Comparison of ENCODE assay signal across 1 fruit fly cellular context in the genomic region with DNA sequence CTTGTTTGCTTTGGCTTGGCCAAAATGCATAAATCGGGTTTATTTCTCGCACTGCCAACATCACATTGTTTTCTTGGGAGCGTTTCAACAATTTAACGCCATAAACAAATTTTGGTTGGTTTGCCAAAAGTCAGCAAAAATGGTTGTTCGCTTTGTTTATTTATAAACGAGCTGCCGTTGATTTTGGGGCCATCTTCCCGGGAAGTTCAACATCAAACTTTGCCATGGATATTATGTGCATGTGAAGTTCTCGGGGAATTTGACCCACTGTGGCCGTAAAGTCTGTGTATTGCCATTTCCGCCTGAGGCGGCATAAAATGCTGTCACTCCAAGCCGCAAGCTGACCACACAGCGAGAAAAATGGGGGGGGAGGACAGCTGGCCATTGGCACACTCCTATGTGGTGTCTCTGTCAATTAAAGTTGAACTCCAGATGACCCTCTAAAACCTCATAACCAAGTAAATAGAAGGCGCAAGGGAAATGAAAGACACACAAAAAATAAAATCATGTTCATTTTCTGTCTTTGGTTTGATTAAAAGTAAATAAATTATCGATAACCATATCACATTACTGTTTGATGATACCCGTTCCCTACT.
TF ChIP-seq lines count a peak whose summit lies in the region.

No protein-coding gene starts in this region.

TF ChIP-seq in whole organism, embryonic, 481 proteins besides CTCF, POLR2A, EP300 and RAD21 (continued from another document and continues in another):
- TF ChIP-seq CG3163 (GFP tag; optimal IDR thresholded peaks at IDR 0.05; lab: Kevin White, UChicago) (no peak), CG2116 (GFP tag; optimal IDR thresholded peaks at IDR 0.05; lab: Kevin White, UChicago) (no peak), B-H1 (GFP tag; IDR thresholded peaks at IDR 0.05; lab: Robert Waterston, UW) (no peak), cad (GFP tag; optimal IDR thresholded peaks at IDR 0.05; lab: Kevin White, UChicago) (no peak), CG2712 (tag; optimal IDR thresholded peaks at IDR 0.05; lab: Kevin White, UChicago) (no peak), pita (GFP tag; optimal IDR thresholded peaks at IDR 0.05; lab: Kevin White, UChicago) (no peak), Dll (GFP tag; IDR thresholded peaks at IDR 0.05; lab: Robert Waterston, UW; ENCODE audit: partially characterized antibody) (no peak), Gsc (GFP tag; IDR thresholded peaks at IDR 0.05; lab: Robert Waterston, UW) (no peak), hth (optimal IDR thresholded peaks at IDR 0.05; lab: Kevin White, UChicago) (no peak), Six4 (GFP tag; optimal IDR thresholded peaks at IDR 0.05; lab: Kevin White, UChicago) (no peak), nerfin-2 (GFP tag; IDR thresholded peaks at IDR 0.05; lab: Robert Waterston, UW; ENCODE audit: partially characterized antibody) (no peak), klu (GFP tag; IDR thresholded peaks at IDR 0.05; lab: Robert Waterston, UW) (no peak), Med (GFP tag; lab: Kevin White, UChicago) (peak; percentile 20), Bteb2 (GFP tag; optimal IDR thresholded peaks at IDR 0.05; lab: Kevin White, UChicago) (no peak), sens (GFP tag; lab: Kevin White, UChicago) (peak; percentile 30), CG8765 (GFP tag; IDR thresholded peaks at IDR 0.05; lab: Robert Waterston, UW) (no peak), CG4854 (GFP tag; optimal IDR thresholded peaks at IDR 0.05; lab: Kevin White, UChicago) (no peak), BtbVII (GFP tag; optimal IDR thresholded peaks at IDR 0.05; lab: Kevin White, UChicago) (no peak), CG3281 (GFP tag; optimal IDR thresholded peaks at IDR 0.05; lab: Kevin White, UChicago) (no peak), ap (GFP tag; IDR thresholded peaks at IDR 0.05; lab: Robert Waterston, UW) (no peak), CG18476 (GFP tag; optimal IDR thresholded peaks at IDR 0.05; lab: Kevin White, UChicago) (no peak), CG15479 (GFP tag; optimal IDR thresholded peaks at IDR 0.05; lab: Kevin White, UChicago) (no peak), CG11504 (tag; optimal IDR thresholded peaks at IDR 0.05; lab: Kevin White, UChicago) (peak; percentile 8), exex (tag; optimal IDR thresholded peaks at IDR 0.05; lab: Kevin White, UChicago) (peak; percentile 44), Vsx1 (GFP tag; optimal IDR thresholded peaks at IDR 0.05; lab: Kevin White, UChicago) (no peak), dmrt11E (tag; optimal IDR thresholded peaks at IDR 0.05; lab: Kevin White, UChicago) (no peak), pan (optimal IDR thresholded peaks at IDR 0.05; lab: Kevin White, UChicago) (no peak), pan (GFP tag; optimal IDR thresholded peaks at IDR 0.05 in 1 of 2, IDR thresholded peaks at IDR 0.05 in 1 of 2) (peak in 1 of 2 experiments; percentile 28), Optix (GFP tag; IDR thresholded peaks at IDR 0.05; lab: Robert Waterston, UW) (no peak), croc (GFP tag; conservative IDR thresholded peaks at IDR 0.05; lab: Robert Waterston, UW) (no peak), sc (optimal IDR thresholded peaks at IDR 0.05; lab: Kevin White, UChicago) (no peak), sc (GFP tag; optimal IDR thresholded peaks at IDR 0.05; lab: Kevin White, UChicago) (no peak), CG13287 (GFP tag; IDR thresholded peaks at IDR 0.05; lab: Robert Waterston, UW; ENCODE audit: partially characterized antibody) (no peak), salm (tag; optimal IDR thresholded peaks at IDR 0.05; lab: Kevin White, UChicago) (peak; percentile 44), D19B (GFP tag; optimal IDR thresholded peaks at IDR 0.05; lab: Kevin White, UChicago) (no peak), toy (GFP tag; IDR thresholded peaks at IDR 0.05; lab: Robert Waterston, UW) (no peak), Spps (tag; optimal IDR thresholded peaks at IDR 0.05; lab: Kevin White, UChicago) (no peak), abd-A (tag; optimal IDR thresholded peaks at IDR 0.05; lab: Kevin White, UChicago) (peak; percentile 71), CG10431 (GFP tag; optimal IDR thresholded peaks at IDR 0.05; lab: Kevin White, UChicago) (no peak), fd102C (GFP tag; optimal IDR thresholded peaks at IDR 0.05; lab: Kevin White, UChicago) (no peak), CG1233 (GFP tag; optimal IDR thresholded peaks at IDR 0.05; lab: Kevin White, UChicago) (peak; percentile 26), pzg (GFP tag; optimal IDR thresholded peaks at IDR 0.05; lab: Kevin White, UChicago) (no peak), lbe (GFP tag; optimal IDR thresholded peaks at IDR 0.05; lab: Kevin White, UChicago) (no peak), oc (tag; optimal IDR thresholded peaks at IDR 0.05; lab: Kevin White, UChicago) (no peak), C15 (GFP tag; IDR thresholded peaks at IDR 0.05; lab: Robert Waterston, UW) (no peak), ttk (GFP tag; IDR thresholded peaks at IDR 0.05; lab: Robert Waterston, UW) (no peak), CG15011 (GFP tag; optimal IDR thresholded peaks at IDR 0.05; lab: Kevin White, UChicago) (no peak), CG12236 (GFP tag; optimal IDR thresholded peaks at IDR 0.05; lab: Kevin White, UChicago) (no peak), CG30403 (GFP tag; optimal IDR thresholded peaks at IDR 0.05; lab: Kevin White, UChicago) (no peak), CG2199 (GFP tag; IDR thresholded peaks at IDR 0.05; lab: Robert Waterston, UW) (0 out of 3 replicates have a peak, but pooled peaks have one; percentile 88), CG31388 (GFP tag; optimal IDR thresholded peaks at IDR 0.05; lab: Kevin White, UChicago) (no peak), CG5953 (GFP tag; IDR thresholded peaks at IDR 0.05; lab: Robert Waterston, UW) (no peak), vvl (GFP tag; IDR thresholded peaks at IDR 0.05; lab: Robert Waterston, UW) (peak; percentile 48), ab (GFP tag; optimal IDR thresholded peaks at IDR 0.05; lab: Kevin White, UChicago) (no peak), Sox102F (GFP tag; optimal IDR thresholded peaks at IDR 0.05; lab: Kevin White, UChicago) (no peak), Fer2 (tag; optimal IDR thresholded peaks at IDR 0.05; lab: Kevin White, UChicago) (no peak), slou (GFP tag; optimal IDR thresholded peaks at IDR 0.05; lab: Kevin White, UChicago) (no peak), Hsf (GFP tag; optimal IDR thresholded peaks at IDR 0.05; lab: Kevin White, UChicago) (no peak), CG34422 (GFP tag; IDR thresholded peaks at IDR 0.05; lab: Robert Waterston, UW) (no peak), Hr78 (GFP tag; optimal IDR thresholded peaks at IDR 0.05; lab: Kevin White, UChicago) (peak in 1 of 2 experiments; percentile 73), tll (GFP tag; optimal IDR thresholded peaks at IDR 0.05; lab: Kevin White, UChicago) (no peak), CG12104 (GFP tag; optimal IDR thresholded peaks at IDR 0.05; lab: Kevin White, UChicago) (no peak), CG16863 (GFP tag; optimal IDR thresholded peaks at IDR 0.05; lab: Kevin White, UChicago) (no peak), tx (GFP tag; optimal IDR thresholded peaks at IDR 0.05; lab: Kevin White, UChicago) (no peak), lola (GFP tag; optimal IDR thresholded peaks at IDR 0.05; lab: Kevin White, UChicago) (no peak), CG15514 (GFP tag; optimal IDR thresholded peaks at IDR 0.05; lab: Kevin White, UChicago) (no peak), yki (optimal IDR thresholded peaks at IDR 0.05; lab: Kevin White, UChicago) (no peak), CG9727 (GFP tag; optimal IDR thresholded peaks at IDR 0.05; lab: Kevin White, UChicago) (no peak), chinmo (GFP tag; IDR thresholded peaks at IDR 0.05; lab: Robert Waterston, UW; ENCODE audit: partially characterized antibody) (0 out of 4 replicates have a peak, but pooled peaks have one; percentile 4), CG8290 (GFP tag; optimal IDR thresholded peaks at IDR 0.05; lab: Kevin White, UChicago) (no peak), CG8290 (tag; optimal IDR thresholded peaks at IDR 0.05; lab: Kevin White, UChicago) (no peak), unc-4 (GFP tag; IDR thresholded peaks at IDR 0.05; lab: Robert Waterston, UW; ENCODE audit: partially characterized antibody) (no peak), Mad (GFP tag; optimal IDR thresholded peaks at IDR 0.05; lab: Kevin White, UChicago) (no peak), grn (GFP tag; optimal IDR thresholded peaks at IDR 0.05; lab: Kevin White, UChicago) (peak; percentile 10), E2f2 (GFP tag; IDR thresholded peaks at IDR 0.05; lab: Robert Waterston, UW) (no peak), gfzf (GFP tag; optimal IDR thresholded peaks at IDR 0.05; lab: Kevin White, UChicago) (no peak), CG31441 (GFP tag; IDR thresholded peaks at IDR 0.05; lab: Robert Waterston, UW) (no peak), MESR4 (GFP tag; optimal IDR thresholded peaks at IDR 0.05; lab: Kevin White, UChicago) (no peak), Ets65A (GFP tag; lab: Kevin White, UChicago) (peak; percentile 78), Dip3 (GFP tag; optimal IDR thresholded peaks at IDR 0.05; lab: Kevin White, UChicago) (no peak), CG10274 (GFP tag; optimal IDR thresholded peaks at IDR 0.05; lab: Kevin White, UChicago) (no peak), mirr (GFP tag; optimal IDR thresholded peaks at IDR 0.05; lab: Kevin White, UChicago) (no peak), CG14710 (tag; optimal IDR thresholded peaks at IDR 0.05; lab: Kevin White, UChicago) (no peak), Ssrp (tag; optimal IDR thresholded peaks at IDR 0.05; lab: Kevin White, UChicago) (no peak), CG33213 (GFP tag; optimal IDR thresholded peaks at IDR 0.05; lab: Kevin White, UChicago) (no peak), Ada2b (GFP tag; IDR thresholded peaks at IDR 0.05; lab: Robert Waterston, UW) (no peak), bcd (GFP tag; optimal IDR thresholded peaks at IDR 0.05; lab: Kevin White, UChicago) (no peak), CG10366 (GFP tag; IDR thresholded peaks at IDR 0.05; lab: Robert Waterston, UW) (no peak), disco-r (GFP tag; optimal IDR thresholded peaks at IDR 0.05; lab: Kevin White, UChicago) (no peak), Elba2 (GFP tag; optimal IDR thresholded peaks at IDR 0.05; lab: Kevin White, UChicago) (no peak), CG12071 (GFP tag; optimal IDR thresholded peaks at IDR 0.05; lab: Kevin White, UChicago) (no peak), CG11695 (GFP tag; IDR thresholded peaks at IDR 0.05; lab: Robert Waterston, UW) (0 out of 3 replicates have a peak, but pooled peaks have one; percentile 20), lov (optimal IDR thresholded peaks at IDR 0.05; lab: Kevin White, UChicago) (no peak), lov (GFP tag; IDR thresholded peaks at IDR 0.05; lab: Robert Waterston, UW) (no peak), Dek (tag; optimal IDR thresholded peaks at IDR 0.05; lab: Kevin White, UChicago) (no peak), scrt (GFP tag; optimal IDR thresholded peaks at IDR 0.05; lab: Kevin White, UChicago) (no peak), CG11398 (GFP tag; optimal IDR thresholded peaks at IDR 0.05; lab: Kevin White, UChicago) (no peak), so (GFP tag; IDR thresholded peaks at IDR 0.05; lab: Robert Waterston, UW) (no peak), NFAT (GFP tag; IDR thresholded peaks at IDR 0.05; lab: Robert Waterston, UW) (no peak), pb (GFP tag; optimal IDR thresholded peaks at IDR 0.05; lab: Kevin White, UChicago) (no peak), CG10565 (GFP tag; optimal IDR thresholded peaks at IDR 0.05; lab: Kevin White, UChicago) (no peak), sqz (GFP tag; optimal IDR thresholded peaks at IDR 0.05; lab: Kevin White, UChicago) (peak; percentile 2), HHEX (GFP tag; optimal IDR thresholded peaks at IDR 0.05; lab: Kevin White, UChicago) (no peak), ato (GFP tag; IDR thresholded peaks at IDR 0.05; lab: Robert Waterston, UW; ENCODE audit: partially characterized antibody) (no peak), seq (GFP tag; IDR thresholded peaks at IDR 0.05; lab: Robert Waterston, UW) (no peak), sr (GFP tag; IDR thresholded peaks at IDR 0.05; lab: Robert Waterston, UW) (no peak), CG6654 (GFP tag; optimal IDR thresholded peaks at IDR 0.05; lab: Kevin White, UChicago) (no peak), HLH4C (GFP tag; IDR thresholded peaks at IDR 0.05; lab: Robert Waterston, UW; ENCODE audit: partially characterized antibody) (no peak), CG11456 (GFP tag; IDR thresholded peaks at IDR 0.05; lab: Robert Waterston, UW) (no peak), CG8944 (GFP tag; optimal IDR thresholded peaks at IDR 0.05; lab: Kevin White, UChicago) (no peak), CG14050 (GFP tag; IDR thresholded peaks at IDR 0.05; lab: Robert Waterston, UW) (no peak), ash1 (GFP tag; optimal IDR thresholded peaks at IDR 0.05; lab: Kevin White, UChicago) (no peak), peb (GFP tag; IDR thresholded peaks at IDR 0.05; lab: Robert Waterston, UW) (no peak), chif (GFP tag; optimal IDR thresholded peaks at IDR 0.05; lab: Kevin White, UChicago) (peak in 1 of 2 experiments; percentile 15), Hr3 (GFP tag; optimal IDR thresholded peaks at IDR 0.05; lab: Kevin White, UChicago) (no peak), fru (optimal IDR thresholded peaks at IDR 0.05; lab: Kevin White, UChicago) (no peak), CG6813 (GFP tag; optimal IDR thresholded peaks at IDR 0.05; lab: Kevin White, UChicago) (no peak), CG1024 (GFP tag; IDR thresholded peaks at IDR 0.05; lab: Robert Waterston, UW) (no peak), CG17385 (GFP tag; optimal IDR thresholded peaks at IDR 0.05; lab: Kevin White, UChicago) (no peak), CG17361 (GFP tag; IDR thresholded peaks at IDR 0.05; lab: Robert Waterston, UW) (no peak), Atf6 (GFP tag; IDR thresholded peaks at IDR 0.05; lab: Robert Waterston, UW) (no peak), Nf-YB (GFP tag; optimal IDR thresholded peaks at IDR 0.05; lab: Kevin White, UChicago) (no peak), lmd (GFP tag; IDR thresholded peaks at IDR 0.05; lab: Robert Waterston, UW) (peak; percentile 11; the same call in 1 of the 2 replicates), ERR (GFP tag; optimal IDR thresholded peaks at IDR 0.05; lab: Kevin White, UChicago) (no peak), CG14441 (GFP tag; IDR thresholded peaks at IDR 0.05; lab: Robert Waterston, UW) (peak; percentile 56), fd3F (GFP tag; optimal IDR thresholded peaks at IDR 0.05; lab: Kevin White, UChicago) (no peak), CG2202 (tag; optimal IDR thresholded peaks at IDR 0.05; lab: Kevin White, UChicago) (no peak), CG10654 (GFP tag; optimal IDR thresholded peaks at IDR 0.05; lab: Kevin White, UChicago) (no peak), al (GFP tag; IDR thresholded peaks at IDR 0.05; lab: Robert Waterston, UW) (no peak), Abd-B (GFP tag; optimal IDR thresholded peaks at IDR 0.05; lab: Kevin White, UChicago) (peak; percentile 2), CG11093 (GFP tag; IDR thresholded peaks at IDR 0.05; lab: Robert Waterston, UW) (no peak), vfl (GFP tag; optimal IDR thresholded peaks at IDR 0.05; lab: Kevin White, UChicago) (no peak)
